Fruit fly (Drosophila melanogaster) whole organism, wandering third instar larva: ENCODE results near the gene Gld.

Experiments
- Abd-B ChIP-seq: fragments of >200 bp; optimal IDR thresholded peaks from 2 replicates; lab custom pipeline; 2017; ENCODE audit warnings: missing biosample characterization, missing genetic modification characterization
- CrebA ChIP-seq: fragments of 200-800 bp; sonication (Bioruptor generic); optimal IDR thresholded peaks from 2 replicates; lab custom pipeline; 2016; ENCODE audit warnings: missing biosample characterization, mild to moderate bottlenecking, missing genetic modification characterization, borderline replicate concordance
- Dfd ChIP-seq: fragments of >200 bp; optimal IDR thresholded peaks from 2 replicates; lab custom pipeline; 2017; ENCODE audit warnings: missing biosample characterization, missing genetic modification characterization
- Dif ChIP-seq: fragments of 200-275, 200-300 bp; sonication (Bioruptor generic); optimal IDR thresholded peaks from 2 replicates; lab custom pipeline; 2018; ENCODE audit warnings: missing biosample characterization, missing genetic modification characterization; ENCODE audit not compliant: partially characterized antibody
- GATAd ChIP-seq: sonication (Bioruptor generic); optimal IDR thresholded peaks from 2 replicates; lab custom pipeline; 2016; ENCODE audit warnings: missing biosample characterization, missing genetic modification characterization
- Hnf4 ChIP-seq: fragments of 200-800 bp; sonication (Bioruptor generic); optimal IDR thresholded peaks from 2 replicates; lab custom pipeline; 2016; ENCODE audit warnings: missing biosample characterization, mild to moderate bottlenecking, missing genetic modification characterization
- Hr78 ChIP-seq: fragments of >200 bp; optimal IDR thresholded peaks from 2 replicates; lab custom pipeline; 2017; ENCODE audit warnings: missing biosample characterization, missing genetic modification characterization
- Hr83 ChIP-seq: fragments of 200-300 bp; sonication (Bioruptor generic); optimal IDR thresholded peaks from 2 replicates; lab custom pipeline; 2016; ENCODE audit warnings: missing biosample characterization, mild to moderate bottlenecking, missing genetic modification characterization, moderate library complexity; ENCODE audit not compliant: poor library complexity, severe bottlenecking
- N ChIP-seq: fragments of >200 bp; optimal IDR thresholded peaks from 2 replicates; lab custom pipeline; 2018; ENCODE audit warnings: missing biosample characterization, missing external identifiers, missing genetic modification characterization
- OdsH ChIP-seq: fragments of 200-800 bp; sonication (Bioruptor generic); optimal IDR thresholded peaks from 2 replicates; lab custom pipeline; 2016; ENCODE audit warnings: missing biosample characterization, mild to moderate bottlenecking, missing genetic modification characterization
- Sp1 ChIP-seq: fragments of 200-800 bp; sonication (Bioruptor generic); optimal IDR thresholded peaks from 3 replicates; lab custom pipeline; 2019; ENCODE audit warnings: missing biosample characterization, mild to moderate bottlenecking, missing genetic modification characterization, moderate library complexity
- Vsx2 ChIP-seq: fragments of 200-300, 225-300 bp; sonication (Bioruptor generic); optimal IDR thresholded peaks from 2 replicates; lab custom pipeline; 2018; ENCODE audit warnings: missing biosample characterization, missing genetic modification characterization; ENCODE audit not compliant: partially characterized antibody
- br ChIP-seq: fragments of 200-800 bp; sonication (Bioruptor generic); optimal IDR thresholded peaks from 2 replicates; lab custom pipeline; 2016; ENCODE audit warnings: missing biosample characterization, missing genetic modification characterization
- dl ChIP-seq, 2 experiments: fragments of 175-275, 200-275 bp in 1 of 2; fragments of 200-275 bp in 1 of 2; sonication (Bioruptor generic); optimal IDR thresholded peaks; lab custom pipeline; 2018; ENCODE audit warnings: mild to moderate bottlenecking in 2 of 2, missing biosample characterization in 2 of 2, missing genetic modification characterization in 2 of 2, moderate library complexity in 2 of 2; ENCODE audit not compliant: partially characterized antibody in 2 of 2, insufficient read depth in 1 of 2
- dmrt93B ChIP-seq: fragments of 200-800 bp; sonication (Bioruptor generic); optimal IDR thresholded peaks from 2 replicates; lab custom pipeline; 2018; ENCODE audit warnings: missing biosample characterization, mild to moderate bottlenecking, missing genetic modification characterization
- dsf ChIP-seq: sonication (Bioruptor generic); optimal IDR thresholded peaks from 2 replicates; lab custom pipeline; 2016; ENCODE audit warnings: missing biosample characterization, missing genetic modification characterization, borderline replicate concordance
- h ChIP-seq: fragments of 200-800 bp; sonication (Bioruptor generic); optimal IDR thresholded peaks from 3 replicates; lab custom pipeline; 2016; ENCODE audit warnings: missing biosample characterization, mild to moderate bottlenecking, missing genetic modification characterization
- jim ChIP-seq: fragments of 175-275, 200-325 bp; sonication (Bioruptor generic); optimal IDR thresholded peaks from 2 replicates; lab custom pipeline; 2016; ENCODE audit warnings: missing biosample characterization, mild to moderate bottlenecking, missing genetic modification characterization
- lola ChIP-seq: fragments of >200 bp; optimal IDR thresholded peaks from 2 replicates; lab custom pipeline; 2017; ENCODE audit warnings: missing biosample characterization, missing genetic modification characterization
- pan ChIP-seq: fragments of >200 bp; optimal IDR thresholded peaks from 2 replicates; lab custom pipeline; 2017
- psq ChIP-seq: fragments of 200-800 bp; sonication (Bioruptor generic); optimal IDR thresholded peaks from 3 replicates; lab custom pipeline; 2017; ENCODE audit warnings: missing biosample characterization, mild to moderate bottlenecking, missing genetic modification characterization, moderate library complexity
- rgr ChIP-seq: fragments of 200-800 bp; sonication (Bioruptor generic); optimal IDR thresholded peaks from 3 replicates; lab custom pipeline; 2016; ENCODE audit warnings: missing biosample characterization, mild to moderate bottlenecking, missing genetic modification characterization
- sv ChIP-seq: fragments of 200-800 bp; sonication (Bioruptor generic); optimal IDR thresholded peaks from 3 replicates; lab custom pipeline; 2016; ENCODE audit warnings: missing biosample characterization, missing genetic modification characterization
- usp ChIP-seq: fragments of >200 bp; optimal IDR thresholded peaks from 2 replicates; lab custom pipeline; 2017; ENCODE audit warnings: missing biosample characterization, missing genetic modification characterization

Gld gene

dm6 chr3R:7265567-7266208 lies at the start of gene Gld, which contains the start of gene Syt4:
Gene Gld (minus strand): TSS chr3R:7265703.
Gene Syt4 (plus strand): TSS chr3R:7266065.
- no peak for TF ChIP-seq Vsx2 (GFP tag; lab: Kevin White, UChicago)
- no peak for TF ChIP-seq Sp1 (GFP tag; lab: Kevin White, UChicago)
- TF ChIP-seq psq (GFP tag; lab: Kevin White, UChicago) = no peak
- no peak for TF ChIP-seq Hr78 (GFP tag; lab: Kevin White, UChicago)
- no peak for TF ChIP-seq usp (GFP tag; lab: Kevin White, UChicago)
- TF ChIP-seq CrebA (GFP tag; lab: Kevin White, UChicago) = no peak
- no peak for TF ChIP-seq br (GFP tag; lab: Kevin White, UChicago)
- no peak for TF ChIP-seq jim (GFP tag; lab: Kevin White, UChicago)
- TF ChIP-seq dsf (GFP tag; lab: Kevin White, UChicago) = no peak
- TF ChIP-seq sv (GFP tag; lab: Kevin White, UChicago) = no peak
- TF ChIP-seq GATAd (GFP tag; lab: Kevin White, UChicago) = no peak
- TF ChIP-seq Abd-B (GFP tag; lab: Kevin White, UChicago) = no peak
- no peak for TF ChIP-seq pan (lab: Kevin White, UChicago)
- TF ChIP-seq rgr (GFP tag; lab: Kevin White, UChicago) = no peak
- TF ChIP-seq N (GFP tag; lab: Kevin White, UChicago) = no peak
- no peak for TF ChIP-seq lola
- no peak for TF ChIP-seq OdsH (GFP tag; lab: Kevin White, UChicago)

- TF ChIP-seq Vsx2 (GFP tag; lab: Kevin White, UChicago) (peak; percentile 19), Dif (GFP tag; lab: Kevin White, UChicago) (peak; percentile 55), h (GFP tag; lab: Kevin White, UChicago) (no peak), rgr (GFP tag; lab: Kevin White, UChicago) (no peak)
Observed at dm6 chr3R:7313034-7313433, 47.5 kb upstream of the Gld start.

dm6 chr3R:7310576-7310975 lies 45.1 kb upstream of the Gld start:
- TF ChIP-seq jim (GFP tag; lab: Kevin White, UChicago) (peak; percentile 73), Abd-B (GFP tag; lab: Kevin White, UChicago) (no peak), dl (GFP tag; optimal IDR thresholded peaks at IDR 0.05; lab: Kevin White, UChicago; ENCODE audit: insufficient read depth in 1 of 2, partially characterized antibody in 2 of 2) (peak in 1 of 2 experiments; percentile 22)

- TF ChIP-seq Dfd (GFP tag; lab: Kevin White, UChicago) (no peak), Dif (GFP tag; lab: Kevin White, UChicago) (peak; percentile 76), Vsx2 (GFP tag; lab: Kevin White, UChicago) (peak; percentile 73), Hnf4 (GFP tag; lab: Kevin White, UChicago) (no peak), dl (GFP tag; optimal IDR thresholded peaks at IDR 0.05; lab: Kevin White, UChicago; ENCODE audit: insufficient read depth in 1 of 2, partially characterized antibody in 2 of 2) (peak in 1 of 2 experiments; percentile 63), Sp1 (GFP tag; lab: Kevin White, UChicago) (peak; percentile 1)
Observed at dm6 chr3R:7309579-7310037, 44.1 kb upstream of the Gld start, which contains the start of gene rn. Gene rn (minus strand): TSS chr3R:7309629.

- TF ChIP-seq Hr83 (GFP tag; lab: Kevin White, UChicago) (no peak), Vsx2 (GFP tag; lab: Kevin White, UChicago) (peak; percentile 61), dl (GFP tag; optimal IDR thresholded peaks at IDR 0.05; lab: Kevin White, UChicago; ENCODE audit: insufficient read depth in 1 of 2, partially characterized antibody in 2 of 2) (peak; percentile 26 to 43), dmrt93B (GFP tag; lab: Kevin White, UChicago) (no peak)
- TF ChIP-seq, all 38 proteins: peak for 2
Observed at dm6 chr3R:7306539-7307192, 41.2 kb upstream of the Gld start.
